Fruit fly (Drosophila melanogaster) whole organism, prepupa: Measurements from ENCODE around the gene pasi2.

Experiments
- CG1621 ChIP-seq: fragments of 200-800 bp; sonication (Bioruptor generic); optimal IDR thresholded peaks from 3 replicates; lab custom pipeline; 2018; ENCODE audit warnings: missing biosample characterization, mild to moderate bottlenecking, missing genetic modification characterization
- CG6276 ChIP-seq: fragments of 200-800 bp; sonication (Bioruptor generic); optimal IDR thresholded peaks from 2 replicates; lab custom pipeline; 2017; ENCODE audit warnings: missing biosample characterization, mild to moderate bottlenecking, missing genetic modification characterization
- CG8632 ChIP-seq: fragments of 200-800 bp; sonication (Bioruptor generic); optimal IDR thresholded peaks from 3 replicates; lab custom pipeline; 2016; ENCODE audit warnings: missing biosample characterization, missing genetic modification characterization
- Eip78C ChIP-seq: fragments of 200-800 bp; sonication (Bioruptor generic); peaks from one replicate; lab custom pipeline; 2016; ENCODE audit warnings: missing biosample characterization, missing genetic modification characterization
- Ets21C ChIP-seq: fragments of 200-800 bp; sonication (Bioruptor generic); optimal IDR thresholded peaks from 3 replicates; lab custom pipeline; 2016; ENCODE audit warnings: missing biosample characterization, missing genetic modification characterization
- Hr39 ChIP-seq: fragments of 200-800 bp; sonication (Bioruptor generic); optimal IDR thresholded peaks from 2 replicates; lab custom pipeline; 2016; ENCODE audit warnings: missing biosample characterization, missing genetic modification characterization
- Sox102F ChIP-seq: fragments of 200-800 bp; sonication (Bioruptor generic); optimal IDR thresholded peaks from 2 replicates; lab custom pipeline; 2016; ENCODE audit warnings: missing biosample characterization, mild to moderate bottlenecking, missing genetic modification characterization
- fd59A ChIP-seq: fragments of 200-800 bp; sonication (Bioruptor generic); optimal IDR thresholded peaks from 2 replicates; lab custom pipeline; 2017; ENCODE audit warnings: missing biosample characterization, mild to moderate bottlenecking, missing genetic modification characterization, missing genetic modification reagents
- spab ChIP-seq: fragments of 200-800 bp; sonication (Bioruptor generic); optimal IDR thresholded peaks from 2 replicates; lab custom pipeline; 2017; ENCODE audit warnings: missing biosample characterization, mild to moderate bottlenecking, missing genetic modification characterization, missing genetic modification reagents
- vri ChIP-seq: fragments of 200-800 bp; sonication (Bioruptor generic); optimal IDR thresholded peaks from 3 replicates; lab custom pipeline; 2016; ENCODE audit warnings: missing biosample characterization, mild to moderate bottlenecking, missing genetic modification characterization

DNA sequence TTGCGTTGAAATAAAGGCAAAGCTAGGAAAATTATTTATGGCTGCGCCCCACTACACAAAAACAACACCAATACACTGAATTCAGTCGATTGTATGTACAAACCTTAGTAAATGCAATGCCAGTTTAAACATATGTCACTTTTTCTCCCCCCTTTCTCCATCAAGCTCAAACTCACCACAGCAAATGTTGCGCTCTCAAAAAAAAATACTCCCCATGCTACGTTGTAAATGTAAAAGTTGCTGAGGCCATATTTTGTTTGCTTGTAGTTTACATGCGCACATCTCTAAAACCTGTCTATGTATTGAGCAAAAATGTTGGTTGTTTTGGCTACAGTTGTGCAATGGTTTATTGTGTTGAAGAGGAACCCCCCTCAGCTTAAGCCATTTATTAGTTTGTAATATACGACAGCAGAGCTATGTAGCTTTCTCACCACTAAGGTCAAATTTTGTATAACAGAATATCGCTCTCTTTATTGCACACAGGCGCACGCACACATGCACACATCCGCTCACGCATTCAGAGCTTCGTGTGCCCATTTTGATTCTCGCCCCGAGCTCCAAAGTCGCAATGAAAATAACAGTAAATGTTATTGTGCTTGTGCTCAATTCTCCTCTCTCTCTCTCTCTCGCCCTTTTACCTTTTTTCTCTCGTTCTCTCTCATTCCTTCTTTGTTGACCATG is 17.8 kb downstream of the pasi2 start:
- no peak for TF ChIP-seq fd59A
- no peak for TF ChIP-seq Eip78C (GFP tag; lab: Kevin White, UChicago)
- TF ChIP-seq CG1621 (tag; lab: Kevin White, UChicago), result no peak
- no peak for TF ChIP-seq Hr39 (GFP tag; lab: Kevin White, UChicago)
- no peak for TF ChIP-seq vri (GFP tag; lab: Kevin White, UChicago)
- TF ChIP-seq Ets21C, result no peak
- TF ChIP-seq spab (GFP tag; lab: Kevin White, UChicago), result no peak
- no peak for TF ChIP-seq CG8632 (GFP tag; lab: Kevin White, UChicago)
- TF ChIP-seq CG6276 (GFP tag; lab: Kevin White, UChicago), result no peak
- no peak for TF ChIP-seq Sox102F (GFP tag; lab: Kevin White, UChicago)
